Worm (Caenorhabditis elegans) whole organism, midembryonic: ENCODE data around the gene nlp-53.

Experiments
- cog-1 ChIP-seq: sonication (generic microtip); optimal IDR thresholded peaks from 2 replicates; lab custom pipeline; 2016; ENCODE audit warnings: missing genetic modification characterization, missing compliant biosample characterization
- klf-2 ChIP-seq: fragments of 200-800 bp; sonication (Bioruptor generic); conservative IDR thresholded peaks from 2 replicates; pipeline ENCODE4 v1.3.6; 2022; ENCODE audit warnings: missing genetic modification reagents, missing genetic modification characterization, missing compliant biosample characterization
- tab-1 ChIP-seq: fragments of 200-800 bp; sonication (Bioruptor generic); IDR thresholded peaks from 2 replicates; pipeline ENCODE4 v1.3.6; 2022; ENCODE audit warnings: missing genetic modification characterization, missing compliant biosample characterization

ce11 chrX:13660206-13660605 lies 41.5 kb downstream of the nlp-53 start, which contains the start of gene C04A11.1:
- TF ChIP-seq tab-1 (GFP tag; lab: Robert Waterston, UW) (no peak), cog-1 (tag; lab: Kevin White, UChicago) (no peak), klf-2 (GFP tag; lab: Robert Waterston, UW) (no peak)
